Fruit fly (Drosophila melanogaster): ENCODE results near the gene eIF3g1.

eIF3g1 gene

DNA sequence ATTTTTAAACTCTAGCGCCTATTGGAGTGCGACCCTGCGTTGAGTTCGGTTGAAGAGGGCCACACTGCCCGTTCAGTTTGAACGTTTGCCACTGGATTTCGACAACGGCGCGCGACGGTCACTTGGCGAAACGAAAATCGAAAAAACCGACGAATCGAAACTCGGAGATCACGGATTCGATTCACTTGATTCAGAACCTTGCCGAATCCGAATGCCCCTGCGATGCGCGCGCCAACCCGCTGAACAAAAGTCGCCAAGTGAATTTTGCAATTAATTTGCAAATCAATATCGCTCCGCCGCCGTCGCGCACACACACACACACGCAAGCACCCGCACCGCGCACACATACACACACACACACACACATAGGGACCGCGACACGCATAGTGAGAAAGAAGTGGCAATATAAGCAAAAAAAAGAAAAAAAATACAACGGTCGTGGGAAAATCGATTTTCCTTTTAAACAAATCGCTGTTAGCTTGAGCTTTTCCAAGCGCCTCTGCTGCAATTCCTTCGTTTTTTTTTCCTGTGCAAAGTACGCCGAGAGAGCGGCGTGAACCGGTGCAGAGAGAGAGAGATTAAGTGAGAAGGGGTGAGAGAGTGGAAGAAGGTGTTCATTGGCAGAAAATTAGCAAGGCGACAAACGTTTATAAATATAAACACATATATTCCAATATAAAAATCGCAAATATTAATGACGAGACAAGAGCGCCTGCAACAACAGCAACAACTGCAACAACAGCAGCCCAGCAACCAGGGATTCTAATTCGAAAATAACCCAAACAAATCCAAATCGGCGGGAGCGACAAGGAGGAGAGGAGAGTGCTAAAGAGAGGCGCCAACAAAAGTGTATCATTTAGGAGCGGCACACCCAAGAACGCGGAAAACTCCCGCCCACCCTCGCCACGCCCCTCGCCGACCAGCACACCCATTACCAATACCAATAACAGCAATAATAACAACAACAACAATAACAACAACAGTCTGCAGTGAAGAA lies 21.4 kb downstream of the eIF3g1 start, which contains the start of gene egh (continued):
- no peak for TF ChIP-seq usp (GFP tag; optimal IDR thresholded peaks at IDR 0.05)
- TF ChIP-seq CkIIα-i1 (GFP tag; IDR thresholded peaks at IDR 0.05) = no peak
- peak; percentile 12 for TF ChIP-seq shn (GFP tag; optimal IDR thresholded peaks at IDR 0.05)
- no peak for TF ChIP-seq CG3163 (GFP tag; optimal IDR thresholded peaks at IDR 0.05)
- no peak for TF ChIP-seq da (GFP tag; optimal IDR thresholded peaks at IDR 0.05)
- no peak for TF ChIP-seq pb (GFP tag; optimal IDR thresholded peaks at IDR 0.05)
- peak; percentile 19; the same call in 1 of the 2 replicates for TF ChIP-seq CG13287 (GFP tag; IDR thresholded peaks at IDR 0.05; ENCODE audit: partially characterized antibody)
- TF ChIP-seq CG5953 (GFP tag; IDR thresholded peaks at IDR 0.05) = 0 out of 2 replicates have a peak, but pooled peaks have one; percentile 32
- TF ChIP-seq CG9727 (GFP tag; optimal IDR thresholded peaks at IDR 0.05) = peak; percentile 40
- peak; percentile 25; the same call in 1 of the 2 replicates for TF ChIP-seq CG32532 (GFP tag; IDR thresholded peaks at IDR 0.05)
- TF ChIP-seq dm (GFP tag; optimal IDR thresholded peaks at IDR 0.05) = peak; percentile 20
- peak; percentile 38; the same call in 1 of the 2 replicates for TF ChIP-seq HLH3B (GFP tag; IDR thresholded peaks at IDR 0.05)
- 0 out of 3 replicates have a peak, but pooled peaks have one; percentile 15 for TF ChIP-seq CG11695 (GFP tag; IDR thresholded peaks at IDR 0.05)
- peak; percentile 43 for TF ChIP-seq Sin3A (optimal IDR thresholded peaks at IDR 0.05)
- no peak for TF ChIP-seq CG4820 (GFP tag; optimal IDR thresholded peaks at IDR 0.05)
- TF ChIP-seq Mes4 (GFP tag; optimal IDR thresholded peaks at IDR 0.05) = peak; percentile 51
- peak; percentile 25 for TF ChIP-seq lilli (GFP tag; optimal IDR thresholded peaks at IDR 0.05)
- TF ChIP-seq klu (GFP tag; IDR thresholded peaks at IDR 0.05) = peak; percentile 40; the same call in 1 of the 2 replicates
- TF ChIP-seq E2f2 (GFP tag; IDR thresholded peaks at IDR 0.05) = peak; percentile 95
- peak; percentile 69 for TF ChIP-seq Ets97D (GFP tag; optimal IDR thresholded peaks at IDR 0.05)
- peak; percentile 42; the same call in 1 of the 2 replicates for TF ChIP-seq Atf6 (GFP tag; IDR thresholded peaks at IDR 0.05)
- TF ChIP-seq CG18764 (GFP tag; optimal IDR thresholded peaks at IDR 0.05) = no peak
- TF ChIP-seq twi (tag; optimal IDR thresholded peaks at IDR 0.05) = no peak
- TF ChIP-seq Jarid2 (GFP tag; optimal IDR thresholded peaks at IDR 0.05) = peak; percentile 28
- peak; percentile 7 for TF ChIP-seq scrt (GFP tag; optimal IDR thresholded peaks at IDR 0.05)
- TF ChIP-seq Bgb (GFP tag; IDR thresholded peaks at IDR 0.05; ENCODE audit: partially characterized antibody) = peak; percentile 24; the same call in 1 of the 2 replicates
- TF ChIP-seq CG10321 (GFP tag; IDR thresholded peaks at IDR 0.05) = no peak
- TF ChIP-seq Stat92E (GFP tag; optimal IDR thresholded peaks at IDR 0.05) = no peak
- TF ChIP-seq stc (GFP tag; IDR thresholded peaks at IDR 0.05) = peak; percentile 41; the same call in 1 of the 2 replicates
- TF ChIP-seq BEAF-32 (GFP tag; optimal IDR thresholded peaks at IDR 0.05) = peak; percentile 48
- no peak for TF ChIP-seq Lim3 (GFP tag; IDR thresholded peaks at IDR 0.05)
- TF ChIP-seq lab (GFP tag; optimal IDR thresholded peaks at IDR 0.05) = peak; percentile 57
- peak; percentile 21 for TF ChIP-seq gem (tag; optimal IDR thresholded peaks at IDR 0.05)
- TF ChIP-seq esg (GFP tag; conservative IDR thresholded peaks at IDR 0.05) = peak; percentile 35; the same call in 1 of the 2 replicates
- peak; percentile 36; the same call in 1 of the 3 replicates for TF ChIP-seq HLH4C (GFP tag; IDR thresholded peaks at IDR 0.05; ENCODE audit: partially characterized antibody)
- TF ChIP-seq gce (GFP tag; IDR thresholded peaks at IDR 0.05) = 0 out of 3 replicates have a peak, but pooled peaks have one; percentile 6
- 0 out of 2 replicates have a peak, but pooled peaks have one; percentile 14 for TF ChIP-seq ato (GFP tag; IDR thresholded peaks at IDR 0.05; ENCODE audit: partially characterized antibody)
- TF ChIP-seq Dfd (GFP tag; optimal IDR thresholded peaks at IDR 0.05) = peak in 1 of 2 experiments; percentile 58
- peak; percentile 2 for TF ChIP-seq Dad (GFP tag; optimal IDR thresholded peaks at IDR 0.05)
- peak; percentile 12 for TF ChIP-seq CG17385 (GFP tag; optimal IDR thresholded peaks at IDR 0.05)
- peak; percentile 44; the same call in 1 of the 4 replicates for TF ChIP-seq Gug (GFP tag; IDR thresholded peaks at IDR 0.05)
- TF ChIP-seq CG14710 (tag; optimal IDR thresholded peaks at IDR 0.05) = peak; percentile 74
- no peak for TF ChIP-seq CTCF (GFP tag; optimal IDR thresholded peaks at IDR 0.05)
- peak; percentile 93 for TF ChIP-seq Dp (GFP tag; optimal IDR thresholded peaks at IDR 0.05)
- no peak for TF ChIP-seq GATAe (GFP tag; conservative IDR thresholded peaks at IDR 0.05)
- TF ChIP-seq CG15601 (tag; optimal IDR thresholded peaks at IDR 0.05) = no peak
- TF ChIP-seq chinmo (GFP tag; IDR thresholded peaks at IDR 0.05; ENCODE audit: partially characterized antibody) = 0 out of 4 replicates have a peak, but pooled peaks have one; percentile 43
- no peak for TF ChIP-seq CG10565 (GFP tag; optimal IDR thresholded peaks at IDR 0.05)
